Worm (Caenorhabditis elegans): ENCODE results near the gene zig-8.

DNA sequence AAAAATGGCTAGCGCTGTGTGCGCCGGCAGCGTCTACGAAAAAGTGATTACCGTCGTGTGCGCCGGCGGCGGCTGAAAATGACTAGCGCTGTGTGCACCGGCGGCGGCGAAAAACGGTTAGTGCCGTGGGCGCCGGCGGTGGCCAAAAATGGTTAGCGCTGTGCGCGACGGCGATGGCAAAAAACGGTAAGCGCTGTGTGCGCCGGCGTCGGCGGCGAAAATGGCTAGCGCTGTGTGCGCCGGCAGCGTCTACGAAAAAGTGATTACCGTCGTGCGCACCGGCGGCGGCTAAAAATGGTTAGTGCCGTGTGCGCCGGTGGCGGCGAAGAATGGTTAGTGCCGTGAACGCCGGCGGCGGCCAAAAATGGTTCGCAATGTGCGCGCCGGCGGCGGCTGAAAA, 27.3 kb upstream of the zig-8 start:
- TF ChIP-seq lsy-2 (tag; optimal IDR thresholded peaks at IDR 0.05) (no peak), nhr-21 (tag; optimal IDR thresholded peaks at IDR 0.05) (no peak), lin-13 (GFP tag; optimal IDR thresholded peaks at IDR 0.05) (no peak), egl-27 (tag; optimal IDR thresholded peaks at IDR 0.05) (no peak), nhr-11 (tag; optimal IDR thresholded peaks at IDR 0.05) (no peak), snpc-4 (tag; optimal IDR thresholded peaks at IDR 0.05) (no peak), nhr-25 (tag; optimal IDR thresholded peaks at IDR 0.05) (no peak), zag-1 (tag; optimal IDR thresholded peaks at IDR 0.05) (no peak), nhr-77 (tag; optimal IDR thresholded peaks at IDR 0.05) (no peak)

Data from whole organism, L2 larva.